Fruit fly (Drosophila melanogaster) whole organism, prepupa: Measurements from ENCODE around the gene uif.

Experiments used
- CG6163 ChIP-seq: fragments of 200-800 bp; sonication (Bioruptor generic); IDR thresholded peaks from 3 replicates; pipeline ENCODE4 v1.3.6; 2022; ENCODE audit warnings: missing biosample characterization, missing genetic modification characterization
- Sox14 ChIP-seq: fragments of 200-800 bp; sonication (Bioruptor generic); optimal IDR thresholded peaks from 3 replicates; lab custom pipeline; 2016; ENCODE audit warnings: missing biosample characterization, missing genetic modification characterization
- achi ChIP-seq: fragments of 200-800 bp; sonication (Bioruptor generic); optimal IDR thresholded peaks from 3 replicates; lab custom pipeline; 2016; ENCODE audit warnings: missing biosample characterization, missing genetic modification characterization
- dac ChIP-seq: fragments of 200-800 bp; sonication (Bioruptor generic); optimal IDR thresholded peaks from 2 replicates; lab custom pipeline; 2017; ENCODE audit warnings: missing biosample characterization, mild to moderate bottlenecking, missing genetic modification characterization

- TF ChIP-seq Sox14 (GFP tag; lab: Kevin White, UChicago) (peak; percentile 87), dac (GFP tag; lab: Kevin White, UChicago) (peak; percentile 26), achi (GFP tag; lab: Kevin White, UChicago) (peak; percentile 64), CG6163 (peak; percentile 52; the same call in 1 of the 3 replicates)
Measured at dm6 chr2L:7039342-7039684, 29.2 kb upstream of the uif start.
